Worm (Caenorhabditis elegans): ENCODE results near the gene R144.10.

The R144.10 gene

DNA sequence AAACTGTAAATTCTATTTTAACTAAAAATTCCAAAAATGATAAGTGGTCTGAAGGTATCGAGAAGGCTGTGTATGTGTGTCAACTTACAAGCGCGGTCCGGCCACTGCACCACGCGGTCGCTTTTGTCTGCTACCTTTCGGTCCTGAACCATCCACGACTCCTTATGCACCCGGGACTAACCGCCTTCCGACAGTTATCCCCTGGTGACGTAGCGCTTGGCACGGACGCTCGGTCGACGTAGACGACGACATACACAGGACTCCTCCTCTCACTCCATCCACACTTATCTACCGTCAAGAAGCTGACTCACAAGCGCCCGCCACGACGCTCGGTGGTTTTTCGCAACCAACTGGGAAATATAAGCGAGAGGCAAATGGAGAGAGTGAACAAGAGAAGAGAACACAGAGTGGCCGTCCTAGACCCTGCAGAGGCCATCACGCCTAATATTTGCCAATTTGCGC, 29.3 kb upstream of the R144.10 start (continued):
- peak; percentile 93 for TF ChIP-seq T23F11.4 (GFP tag; optimal IDR thresholded peaks at IDR 0.05)
- peak; percentile 91 for TF ChIP-seq tbx-2 (tag; optimal IDR thresholded peaks at IDR 0.05)
- peak; percentile 97 for TF ChIP-seq ets-4 (tag; optimal IDR thresholded peaks at IDR 0.05)
- TF ChIP-seq ceh-2 (tag; optimal IDR thresholded peaks at IDR 0.05): peak; percentile 72
- peak; percentile 86 for TF ChIP-seq C08G9.2 (tag; optimal IDR thresholded peaks at IDR 0.05)
- TF ChIP-seq pha-2 (tag; optimal IDR thresholded peaks at IDR 0.05): peak; percentile 86
- peak; percentile 78 for TF ChIP-seq hlh-13 (GFP tag; optimal IDR thresholded peaks at IDR 0.05)
- peak; percentile 45 for TF ChIP-seq lim-6 (tag; optimal IDR thresholded peaks at IDR 0.05)
- TF ChIP-seq ref-2 (tag; optimal IDR thresholded peaks at IDR 0.05): peak; percentile 91
- TF ChIP-seq sox-2 (GFP tag; IDR thresholded peaks at IDR 0.05): peak; percentile 65
- TF ChIP-seq ztf-16 (tag; optimal IDR thresholded peaks at IDR 0.05): peak; percentile 86
- TF ChIP-seq syd-9 (tag; optimal IDR thresholded peaks at IDR 0.05): peak; percentile 87
- TF ChIP-seq nfya-1 (tag; optimal IDR thresholded peaks at IDR 0.05): peak; percentile 72
- peak; percentile 67 for TF ChIP-seq gmeb-2 (tag; optimal IDR thresholded peaks at IDR 0.05)
- peak; percentile 81 for TF ChIP-seq fax-1 (tag; optimal IDR thresholded peaks at IDR 0.05)
- peak; percentile 80 for TF ChIP-seq eyg-1 (tag; optimal IDR thresholded peaks at IDR 0.05)
- peak; percentile 85 for TF ChIP-seq che-1 (tag; optimal IDR thresholded peaks at IDR 0.05)
- TF ChIP-seq elt-4 (tag; optimal IDR thresholded peaks at IDR 0.05): peak; percentile 76
- TF ChIP-seq madf-2 (tag; optimal IDR thresholded peaks at IDR 0.05): peak; percentile 50
- peak; percentile 47 for TF ChIP-seq hlh-30 (tag; optimal IDR thresholded peaks at IDR 0.05; ENCODE audit: insufficient read depth)
- peak; percentile 86 for TF ChIP-seq K02D7.2 (tag; optimal IDR thresholded peaks at IDR 0.05)
- TF ChIP-seq ceh-45 (GFP tag; IDR thresholded peaks at IDR 0.05): peak; percentile 87
- TF ChIP-seq hlh-6 (tag; optimal IDR thresholded peaks at IDR 0.05): peak; percentile 91
- peak; percentile 92 for TF ChIP-seq dmd-4 (tag; optimal IDR thresholded peaks at IDR 0.05; ENCODE audit: borderline replicate concordance)
- peak; percentile 81 for TF ChIP-seq nhr-232 (tag; optimal IDR thresholded peaks at IDR 0.05)
- peak; percentile 81 for TF ChIP-seq pat-9 (tag; optimal IDR thresholded peaks at IDR 0.05)
- TF ChIP-seq zip-5 (tag; optimal IDR thresholded peaks at IDR 0.05): peak; percentile 54
- peak; percentile 75 for TF ChIP-seq unc-86 (tag; optimal IDR thresholded peaks at IDR 0.05)
- peak; percentile 51 for TF ChIP-seq mec-3 (tag; optimal IDR thresholded peaks at IDR 0.05; ENCODE audit: borderline replicate concordance)
- TF ChIP-seq tbx-7 (tag; optimal IDR thresholded peaks at IDR 0.05): peak; percentile 55
- peak; percentile 67 for TF ChIP-seq ceh-48 (tag; optimal IDR thresholded peaks at IDR 0.05)
- TF ChIP-seq Y22D7AL.16 (tag; optimal IDR thresholded peaks at IDR 0.05): peak; percentile 38
- peak; percentile 39 for TF ChIP-seq K09A11.1 (tag; optimal IDR thresholded peaks at IDR 0.05; ENCODE audit: insufficient read depth)
- peak; percentile 87 for TF ChIP-seq ceh-24 (tag; optimal IDR thresholded peaks at IDR 0.05)
- peak; percentile 39 for TF ChIP-seq ceh-9 (tag; optimal IDR thresholded peaks at IDR 0.05)
- TF ChIP-seq unc-3 (GFP tag; conservative IDR thresholded peaks at IDR 0.05): peak; percentile 67
- TF ChIP-seq unc-3 (tag; optimal IDR thresholded peaks at IDR 0.05): peak; percentile 91
- peak; percentile 90 for TF ChIP-seq ceh-19 (GFP tag; optimal IDR thresholded peaks at IDR 0.05)
- TF ChIP-seq pqm-1 (tag; optimal IDR thresholded peaks at IDR 0.05): peak; percentile 60
- TF ChIP-seq ceh-34 (tag; optimal IDR thresholded peaks at IDR 0.05): peak; percentile 96
- peak; percentile 85 for TF ChIP-seq F13H6.1 (tag; optimal IDR thresholded peaks at IDR 0.05)

DNA sequence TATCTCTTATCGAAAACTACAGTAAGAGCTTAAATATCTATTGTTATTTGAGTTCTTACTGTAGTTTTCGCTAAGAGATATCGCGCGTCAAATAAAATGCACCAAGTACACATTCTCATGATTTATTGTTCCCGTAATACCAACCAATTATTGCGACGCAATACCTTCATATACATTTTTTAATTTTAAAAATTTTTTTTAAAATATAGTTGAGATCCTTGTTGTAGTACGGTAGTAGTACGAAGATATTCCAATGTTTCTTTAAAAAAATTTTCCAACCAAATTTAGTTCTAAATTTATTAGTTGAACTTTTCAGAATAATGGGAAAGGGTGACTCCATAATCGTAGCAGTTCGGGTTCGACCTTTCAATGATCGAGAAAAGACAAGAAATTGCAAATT, 28.5 kb upstream of the R144.10 start, which contains the start of gene klp-6:
TSS of gene klp-6 (plus strand) at position 301 of the 400 bp plus-strand sequence.
- TF ChIP-seq ceh-6 (GFP tag; optimal IDR thresholded peaks at IDR 0.05) (no peak), madf-2 (tag; optimal IDR thresholded peaks at IDR 0.05) (no peak), sox-4 (tag; optimal IDR thresholded peaks at IDR 0.05) (no peak), C08G9.2 (tag; optimal IDR thresholded peaks at IDR 0.05) (no peak), ztf-16 (tag; optimal IDR thresholded peaks at IDR 0.05) (no peak), ceh-9 (tag; optimal IDR thresholded peaks at IDR 0.05) (no peak), pax-1 (tag; optimal IDR thresholded peaks at IDR 0.05) (no peak), T23F11.4 (GFP tag; optimal IDR thresholded peaks at IDR 0.05) (no peak), hlh-13 (GFP tag; optimal IDR thresholded peaks at IDR 0.05) (no peak), npax-4 (tag; optimal IDR thresholded peaks at IDR 0.05) (no peak), dve-1 (tag; optimal IDR thresholded peaks at IDR 0.05) (no peak), nhr-232 (tag; optimal IDR thresholded peaks at IDR 0.05) (no peak), hlh-30 (tag; optimal IDR thresholded peaks at IDR 0.05; ENCODE audit: insufficient read depth) (no peak), pha-2 (tag; optimal IDR thresholded peaks at IDR 0.05) (no peak)

Data from whole organism, late embryonic.